Fruit fly (Drosophila melanogaster): ENCODE results near the gene squ.

squ gene

DNA sequence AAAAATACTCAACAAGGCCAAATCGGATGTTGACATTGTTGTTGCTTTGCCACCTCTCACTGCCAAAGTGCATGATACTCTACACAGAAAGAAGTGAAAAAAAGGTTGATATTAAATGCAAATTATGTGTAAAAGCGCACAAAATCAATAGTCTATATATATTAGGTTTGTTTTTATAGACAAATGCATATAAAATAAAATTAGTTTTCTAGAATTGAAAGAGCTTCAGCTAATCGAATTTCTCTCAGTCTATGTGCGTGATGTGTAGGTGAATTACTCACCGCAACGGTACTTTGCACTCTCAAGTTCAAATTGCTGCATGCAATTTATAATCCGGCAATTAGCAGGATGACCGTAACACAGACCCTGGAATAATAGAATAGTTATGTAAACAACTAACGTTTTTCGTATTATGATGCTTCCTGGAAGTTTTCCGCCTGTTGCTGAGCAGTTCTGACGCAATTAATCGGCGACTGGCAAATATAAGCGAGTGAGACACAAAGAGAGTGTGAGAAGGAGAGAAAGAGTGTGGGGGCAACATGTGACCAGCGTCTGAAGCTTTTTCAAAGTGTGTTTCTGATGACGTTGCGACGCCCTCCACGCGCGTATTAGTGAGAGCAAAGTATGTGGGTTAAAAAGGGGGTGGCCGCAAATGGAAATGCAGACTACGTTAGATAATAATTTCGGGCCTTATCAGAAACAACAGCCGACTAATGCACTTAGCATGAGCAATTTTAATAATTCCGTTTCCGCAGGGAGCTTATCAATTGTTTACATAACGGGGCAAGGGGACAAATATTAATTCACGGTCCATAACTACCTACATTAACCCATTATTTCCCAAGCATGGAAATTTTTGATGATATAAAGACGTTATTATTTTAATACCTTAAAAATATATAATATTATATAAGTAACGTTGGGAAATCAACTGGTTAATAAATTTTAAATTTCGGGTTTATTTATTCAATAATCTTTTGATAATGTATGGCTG is 41.1 kb downstream of the squ start (continued):
- TF ChIP-seq sim (GFP tag; IDR thresholded peaks at IDR 0.05) = peak; percentile 94
- TF ChIP-seq Hr51 (GFP tag; optimal IDR thresholded peaks at IDR 0.05) = peak; percentile 77 to 94
- TF ChIP-seq Blimp-1 (GFP tag; optimal IDR thresholded peaks at IDR 0.05) = peak; percentile 95
- TF ChIP-seq CG7745 (tag; optimal IDR thresholded peaks at IDR 0.05) = peak; percentile 7
- TF ChIP-seq eve (GFP tag; optimal IDR thresholded peaks at IDR 0.05) = peak in 1 of 2 experiments; percentile 97
- peak; percentile 81; the same call in 2 of the 3 replicates for TF ChIP-seq CG7357 (GFP tag; IDR thresholded peaks at IDR 0.05)

DNA sequence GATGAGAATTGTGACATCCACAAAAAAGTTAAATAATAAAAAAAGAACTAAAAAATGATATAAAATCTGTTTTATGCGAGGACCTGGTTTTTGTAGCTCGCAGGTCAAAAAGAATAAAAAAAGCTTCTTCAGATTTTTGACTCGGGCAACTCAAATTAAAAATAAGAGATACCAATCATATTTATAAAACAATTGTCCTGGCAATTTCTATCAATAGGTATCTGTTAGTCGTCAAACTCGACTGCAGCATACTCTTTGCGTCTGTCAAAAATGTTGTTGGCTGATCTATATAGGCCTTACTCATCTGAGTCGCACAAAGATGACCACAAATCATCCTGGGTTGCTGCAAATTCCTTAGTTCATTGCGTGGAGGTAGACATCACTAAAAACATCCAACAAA is 42.7 kb downstream of the squ start:
- TF ChIP-seq ato (GFP tag; IDR thresholded peaks at IDR 0.05; ENCODE audit: partially characterized antibody) (0 out of 2 replicates have a peak, but pooled peaks have one; percentile 40), Bgb (GFP tag; IDR thresholded peaks at IDR 0.05; ENCODE audit: partially characterized antibody) (peak; percentile 63; the same call in 1 of the 2 replicates), nerfin-2 (GFP tag; IDR thresholded peaks at IDR 0.05; ENCODE audit: partially characterized antibody) (peak; percentile 51), sens (GFP tag) (peak; percentile 4), CG2875 (GFP tag; optimal IDR thresholded peaks at IDR 0.05) (no peak), Scr (GFP tag; IDR thresholded peaks at IDR 0.05; ENCODE audit: partially characterized antibody) (peak; percentile 40; the same call in 1 of the 2 replicates), CG4617 (GFP tag; optimal IDR thresholded peaks at IDR 0.05; ENCODE audit: borderline replicate concordance) (no peak), CG16813 (GFP tag; IDR thresholded peaks at IDR 0.05; ENCODE audit: partially characterized antibody) (peak; percentile 56), dmrt99B (tag; optimal IDR thresholded peaks at IDR 0.05) (no peak), toy (GFP tag; IDR thresholded peaks at IDR 0.05) (no peak), CG7963 (GFP tag; IDR thresholded peaks at IDR 0.05; ENCODE audit: partially characterized antibody) (peak; percentile 45; the same call in 2 of the 3 replicates), Med (GFP tag) (peak; percentile 26), CG6791 (GFP tag; IDR thresholded peaks at IDR 0.05; ENCODE audit: partially characterized antibody) (peak; percentile 60; the same call in 1 of the 3 replicates), CG34224 (GFP tag; IDR thresholded peaks at IDR 0.05; ENCODE audit: partially characterized antibody) (peak; percentile 21; the same call in 1 of the 3 replicates), HLH4C (GFP tag; IDR thresholded peaks at IDR 0.05; ENCODE audit: partially characterized antibody) (peak; percentile 75)

DNA sequence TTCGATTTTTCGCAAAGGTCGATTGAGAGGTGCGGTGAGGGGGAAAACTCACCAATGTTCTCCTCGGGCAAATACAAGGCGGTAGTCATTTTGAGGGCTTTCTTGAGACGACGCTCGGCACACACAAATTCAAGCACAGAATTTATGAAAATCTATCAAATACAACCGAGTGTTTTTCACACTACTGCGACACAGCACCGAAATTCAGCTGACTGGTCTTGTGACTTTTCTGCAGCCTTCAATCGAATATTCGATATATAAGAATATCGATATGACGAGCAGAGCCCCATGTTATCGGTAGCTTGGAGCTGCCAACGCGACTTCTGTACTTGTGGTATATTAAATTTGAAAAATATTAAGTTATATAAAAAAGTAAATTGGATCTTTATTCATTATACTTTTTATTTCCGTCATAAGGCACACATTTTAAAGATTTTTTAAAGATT is 47.7 kb downstream of the squ start, which contains the start of gene VhaSFD:
Gene VhaSFD, minus strand, starts transcription at position 249 of the 446 bp plus-strand sequence.
- peak; percentile 91 for TF ChIP-seq crol (GFP tag; IDR thresholded peaks at IDR 0.05)
- peak; percentile 6 for TF ChIP-seq Dip3 (GFP tag; optimal IDR thresholded peaks at IDR 0.05)
- 0 out of 3 replicates have a peak, but pooled peaks have one; percentile 25 for TF ChIP-seq CG17361 (GFP tag; IDR thresholded peaks at IDR 0.05)
- no peak for TF ChIP-seq CG11085 (GFP tag; IDR thresholded peaks at IDR 0.05)
- no peak for TF ChIP-seq CG9876 (GFP tag; optimal IDR thresholded peaks at IDR 0.05)
- no peak for TF ChIP-seq sima (GFP tag; optimal IDR thresholded peaks at IDR 0.05)
- 0 out of 2 replicates have a peak, but pooled peaks have one; percentile 7 for TF ChIP-seq CG17328 (GFP tag; IDR thresholded peaks at IDR 0.05)
- no peak for TF ChIP-seq CG10431 (GFP tag; optimal IDR thresholded peaks at IDR 0.05)
- peak; percentile 62 for TF ChIP-seq CG6765 (GFP tag; optimal IDR thresholded peaks at IDR 0.05)
- TF ChIP-seq sug (tag; optimal IDR thresholded peaks at IDR 0.05) = peak; percentile 62
- no peak for TF ChIP-seq CG13123 (GFP tag; optimal IDR thresholded peaks at IDR 0.05)
- peak; percentile 75 for TF ChIP-seq E2f2 (GFP tag; IDR thresholded peaks at IDR 0.05)
- TF ChIP-seq lmd (GFP tag; IDR thresholded peaks at IDR 0.05) = no peak
- no peak for TF ChIP-seq ro (GFP tag; IDR thresholded peaks at IDR 0.05)
- TF ChIP-seq CG6854 (GFP tag; optimal IDR thresholded peaks at IDR 0.05) = peak; percentile 60
- TF ChIP-seq ac (GFP tag; optimal IDR thresholded peaks at IDR 0.05) = no peak
- peak; percentile 58 for TF ChIP-seq CG14710 (tag; optimal IDR thresholded peaks at IDR 0.05)
- TF ChIP-seq CG4424 (GFP tag; optimal IDR thresholded peaks at IDR 0.05) = no peak
- TF ChIP-seq zf30C (GFP tag; optimal IDR thresholded peaks at IDR 0.05) = no peak
- TF ChIP-seq mam (GFP tag; optimal IDR thresholded peaks at IDR 0.05) = no peak
- peak; percentile 62 for TF ChIP-seq MBD-R2 (GFP tag; IDR thresholded peaks at IDR 0.05)
- no peak for TF ChIP-seq gcm2 (GFP tag; optimal IDR thresholded peaks at IDR 0.05)
- TF ChIP-seq Mad (GFP tag; optimal IDR thresholded peaks at IDR 0.05) = no peak
- TF ChIP-seq pb (GFP tag; optimal IDR thresholded peaks at IDR 0.05) = no peak

All from whole organism, embryonic.